Worm (Caenorhabditis elegans) whole organism, mixed stage, embryonic: ENCODE measurements around the gene wars-1.

ENCODE experiments used
- M03D4.4 ChIP-seq: sonication (generic microtip); optimal IDR thresholded peaks from 2 replicates; lab custom pipeline; 2017; ENCODE audit warnings: mild to moderate bottlenecking, missing genetic modification characterization, missing compliant biosample characterization
- bed-3 ChIP-seq: fragments of 200-800 bp; sonication (Bioruptor generic); optimal IDR thresholded peaks from 3 replicates; lab custom pipeline; 2018; ENCODE audit warnings: mild to moderate bottlenecking, missing genetic modification characterization, moderate library complexity, missing compliant biosample characterization
- blmp-1 ChIP-seq: fragments of 150-350 bp; optimal IDR thresholded peaks from 2 replicates; lab custom pipeline; 2014; ENCODE audit warnings: missing biosample characterization, missing genetic modification characterization
- ceh-39 ChIP-seq: fragments of 150-350 bp; optimal IDR thresholded peaks from 2 replicates; lab custom pipeline; 2014; ENCODE audit warnings: missing biosample characterization, missing genetic modification characterization
- ceh-43 ChIP-seq: fragments of 200-800 bp; sonication (Bioruptor generic); optimal IDR thresholded peaks from 2 replicates; lab custom pipeline; 2018; ENCODE audit warnings: mild to moderate bottlenecking, missing genetic modification characterization, moderate library complexity, missing compliant biosample characterization
- ceh-83 ChIP-seq: fragments of 200-800 bp; sonication (Bioruptor generic); optimal IDR thresholded peaks from 2 replicates; lab custom pipeline; 2018; ENCODE audit warnings: mild to moderate bottlenecking, missing genetic modification characterization, missing compliant biosample characterization
- ces-1 ChIP-seq: fragments of 150-350 bp; optimal IDR thresholded peaks from 2 replicates; lab custom pipeline; 2014; ENCODE audit warnings: missing biosample characterization, missing genetic modification reagents, missing genetic modification characterization
- cnd-1 ChIP-seq: fragments of 200-800 bp; sonication (Bioruptor generic); optimal IDR thresholded peaks from 2 replicates; lab custom pipeline; 2018; ENCODE audit warnings: mild to moderate bottlenecking, missing genetic modification characterization, missing compliant biosample characterization
- drap-1 ChIP-seq: fragments of 200-800 bp; sonication (Bioruptor generic); optimal IDR thresholded peaks from 3 replicates; lab custom pipeline; 2018; ENCODE audit warnings: mild to moderate bottlenecking, missing genetic modification characterization, missing compliant biosample characterization
- elt-1 ChIP-seq: sonication (generic microtip); optimal IDR thresholded peaks from 2 replicates; lab custom pipeline; 2017; ENCODE audit warnings: missing genetic modification characterization, mild to moderate bottlenecking, missing compliant biosample characterization, antibody characterized with exemption, moderate library complexity, borderline replicate concordance; ENCODE audit not compliant: insufficient read depth
- elt-3 ChIP-seq: fragments of 150-350 bp; optimal IDR thresholded peaks from 2 replicates; lab custom pipeline; 2014; ENCODE audit warnings: missing biosample characterization, missing genetic modification characterization
- flh-1 ChIP-seq: fragments of 200-800 bp; sonication (Bioruptor generic); optimal IDR thresholded peaks from 2 replicates; lab custom pipeline; 2018; ENCODE audit warnings: mild to moderate bottlenecking, missing genetic modification characterization, moderate library complexity, missing compliant biosample characterization
- ham-2 ChIP-seq: fragments of 200-800 bp; sonication (Bioruptor generic); optimal IDR thresholded peaks from 2 replicates; lab custom pipeline; 2018; ENCODE audit warnings: mild to moderate bottlenecking, missing genetic modification characterization, missing compliant biosample characterization
- hlh-1 ChIP-seq: fragments of 150-350 bp; optimal IDR thresholded peaks from 2 replicates; lab custom pipeline; 2014; ENCODE audit warnings: missing biosample characterization, missing genetic modification reagents, missing genetic modification characterization
- lin-13 ChIP-seq: fragments of 150-350 bp; optimal IDR thresholded peaks from 2 replicates; lab custom pipeline; 2014; ENCODE audit warnings: missing biosample characterization, missing genetic modification characterization
- lin-32 ChIP-seq: fragments of 200-800 bp; sonication (Bioruptor generic); optimal IDR thresholded peaks from 2 replicates; lab custom pipeline; 2018; ENCODE audit warnings: mild to moderate bottlenecking, missing genetic modification characterization, missing compliant biosample characterization
- lsy-2 ChIP-seq: fragments of 150-350 bp; optimal IDR thresholded peaks from 2 replicates; lab custom pipeline; 2014; ENCODE audit warnings: missing biosample characterization, missing genetic modification characterization
- mab-5 ChIP-seq: fragments of 150-350 bp; optimal IDR thresholded peaks from 2 replicates; lab custom pipeline; 2014; ENCODE audit warnings: missing biosample characterization, missing genetic modification characterization
- mep-1 ChIP-seq: fragments of 150-350 bp; optimal IDR thresholded peaks from 2 replicates; lab custom pipeline; 2017; ENCODE audit warnings: missing biosample characterization, missing genetic modification reagents, missing genetic modification characterization, inconsistent platforms
- mls-2 ChIP-seq: sonication (generic microtip); optimal IDR thresholded peaks from 2 replicates; lab custom pipeline; 2016; ENCODE audit warnings: mild to moderate bottlenecking, missing genetic modification characterization, moderate library complexity, missing compliant biosample characterization
- nhr-12 ChIP-seq: fragments of 150-350 bp; optimal IDR thresholded peaks from 2 replicates; lab custom pipeline; 2014; ENCODE audit warnings: missing biosample characterization, missing genetic modification characterization
- nhr-2 ChIP-seq: fragments of 150-350 bp; optimal IDR thresholded peaks from 2 replicates; lab custom pipeline; 2014; ENCODE audit warnings: missing biosample characterization, missing genetic modification characterization
- nhr-237 ChIP-seq: fragments of 150-350 bp; optimal IDR thresholded peaks from 2 replicates; lab custom pipeline; 2014; ENCODE audit warnings: missing biosample characterization, missing genetic modification characterization
- nhr-28 ChIP-seq: fragments of 150-350 bp; optimal IDR thresholded peaks from 2 replicates; lab custom pipeline; 2014; ENCODE audit warnings: missing biosample characterization, missing genetic modification characterization
- nhr-76 ChIP-seq: sonication (generic microtip); optimal IDR thresholded peaks from 2 replicates; lab custom pipeline; 2017; ENCODE audit warnings: missing biosample characterization, missing genetic modification characterization
- pha-4 ChIP-seq: fragments of 150-350 bp; optimal IDR thresholded peaks from 2 replicates; lab custom pipeline; 2018; ENCODE audit warnings: missing biosample characterization, missing genetic modification reagents, missing genetic modification characterization
- sem-2 ChIP-seq: fragments of 200-800 bp; sonication (Bioruptor generic); optimal IDR thresholded peaks from 2 replicates; lab custom pipeline; 2018; ENCODE audit warnings: mild to moderate bottlenecking, missing genetic modification characterization, missing compliant biosample characterization
- snpc-4 ChIP-seq: fragments of 150-350 bp; optimal IDR thresholded peaks from 2 replicates; lab custom pipeline; 2014; ENCODE audit warnings: missing biosample characterization, missing genetic modification characterization
- sptf-1 ChIP-seq: sonication (generic microtip); optimal IDR thresholded peaks from 2 replicates; lab custom pipeline; 2017; ENCODE audit warnings: mild to moderate bottlenecking, missing genetic modification characterization, moderate library complexity, missing compliant biosample characterization
- tbx-8 ChIP-seq: fragments of 200-800 bp; sonication (Bioruptor generic); optimal IDR thresholded peaks from 2 replicates; lab custom pipeline; 2018; ENCODE audit warnings: mild to moderate bottlenecking, missing genetic modification characterization, moderate library complexity, missing compliant biosample characterization
- unc-120 ChIP-seq: sonication (generic microtip); optimal IDR thresholded peaks from 2 replicates; lab custom pipeline; 2017; ENCODE audit warnings: missing genetic modification characterization, missing compliant biosample characterization; ENCODE audit not compliant: poor library complexity, severe bottlenecking
- unc-39 ChIP-seq: fragments of 150-350 bp; optimal IDR thresholded peaks from 2 replicates; lab custom pipeline; 2014; ENCODE audit warnings: missing biosample characterization, missing genetic modification characterization
- unc-62 ChIP-seq: fragments of 150-350 bp; optimal IDR thresholded peaks from 2 replicates; lab custom pipeline; 2014; ENCODE audit warnings: missing biosample characterization, missing genetic modification reagents, missing genetic modification characterization
- zip-8 ChIP-seq: fragments of 150-350 bp; optimal IDR thresholded peaks from 2 replicates; lab custom pipeline; 2014; ENCODE audit warnings: missing biosample characterization, missing genetic modification characterization
- ztf-11 ChIP-seq: fragments of 150-350 bp; optimal IDR thresholded peaks from 2 replicates; lab custom pipeline; 2014; ENCODE audit warnings: missing biosample characterization, missing genetic modification characterization

Gene wars-1

DNA sequence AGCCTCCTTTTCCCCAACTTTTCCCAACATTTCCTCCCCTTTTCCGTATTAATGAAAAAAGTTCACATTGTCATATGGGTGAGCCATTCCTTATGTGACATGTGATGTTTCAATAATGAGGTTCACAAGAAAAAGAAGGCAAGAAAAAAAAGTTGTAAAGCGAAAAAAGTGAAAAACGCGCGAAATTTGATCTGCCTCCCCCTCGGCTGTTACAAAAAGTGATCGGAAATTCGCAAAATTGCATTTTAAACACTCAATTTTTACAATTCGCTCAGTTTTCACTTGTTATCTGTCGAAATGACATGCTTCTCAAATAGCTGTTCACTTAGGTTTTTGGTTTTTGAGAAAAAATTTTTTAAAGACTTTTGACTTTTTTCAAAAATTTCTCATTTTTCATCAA is 37.5 kb downstream of the wars-1 start:
- TF ChIP-seq M03D4.4 (tag; lab: Kevin White, UChicago) (no peak), ham-2 (GFP tag; lab: Kevin White, UChicago) (no peak), pha-4 (tag; lab: Kevin White, UChicago) (no peak), lin-13 (tag; lab: Kevin White, UChicago) (no peak), nhr-28 (tag; lab: Kevin White, UChicago) (no peak), sptf-1 (tag; lab: Kevin White, UChicago) (no peak), nhr-2 (no peak), ceh-39 (tag; lab: Kevin White, UChicago) (no peak), flh-1 (GFP tag; lab: Kevin White, UChicago) (no peak), ztf-11 (tag; lab: Kevin White, UChicago) (no peak), zip-8 (tag; lab: Kevin White, UChicago) (no peak), hlh-1 (tag; lab: Kevin White, UChicago) (no peak), elt-3 (no peak), sem-2 (GFP tag; lab: Kevin White, UChicago) (no peak), ceh-43 (GFP tag; lab: Kevin White, UChicago) (no peak), snpc-4 (tag; lab: Kevin White, UChicago) (no peak), cnd-1 (no peak), nhr-12 (tag; lab: Kevin White, UChicago) (no peak), nhr-237 (tag; lab: Kevin White, UChicago) (no peak), unc-39 (tag; lab: Kevin White, UChicago) (no peak)

DNA sequence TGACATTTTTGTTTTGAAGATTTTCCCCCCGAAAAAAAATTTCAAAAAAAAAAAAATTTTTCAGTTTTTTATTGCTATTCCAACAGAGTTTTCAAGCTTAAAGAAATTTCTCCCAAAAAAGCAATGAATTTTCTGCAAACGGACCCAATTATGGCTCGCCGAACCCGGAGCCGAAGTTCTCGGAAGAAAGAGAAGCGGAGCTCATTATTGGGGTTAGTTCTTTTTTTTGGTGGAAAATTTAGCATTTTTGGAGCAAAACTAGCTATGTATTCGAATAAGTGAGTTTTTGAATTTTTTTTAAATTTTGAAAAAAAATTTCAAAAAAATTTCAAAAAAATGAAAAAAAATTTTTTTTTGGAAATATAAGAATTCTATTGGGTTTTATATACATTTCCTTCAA is 39.4 kb downstream of the wars-1 start, which contains the start of gene ncs-5:
TSS of gene ncs-5 (plus strand) at position 124 of the 400 bp plus-strand sequence.
- TF ChIP-seq lin-13 (tag; lab: Kevin White, UChicago), result no peak
- TF ChIP-seq zip-8 (tag; lab: Kevin White, UChicago), result no peak
- no peak for TF ChIP-seq nhr-237 (tag; lab: Kevin White, UChicago)
- TF ChIP-seq cnd-1, result no peak

DNA sequence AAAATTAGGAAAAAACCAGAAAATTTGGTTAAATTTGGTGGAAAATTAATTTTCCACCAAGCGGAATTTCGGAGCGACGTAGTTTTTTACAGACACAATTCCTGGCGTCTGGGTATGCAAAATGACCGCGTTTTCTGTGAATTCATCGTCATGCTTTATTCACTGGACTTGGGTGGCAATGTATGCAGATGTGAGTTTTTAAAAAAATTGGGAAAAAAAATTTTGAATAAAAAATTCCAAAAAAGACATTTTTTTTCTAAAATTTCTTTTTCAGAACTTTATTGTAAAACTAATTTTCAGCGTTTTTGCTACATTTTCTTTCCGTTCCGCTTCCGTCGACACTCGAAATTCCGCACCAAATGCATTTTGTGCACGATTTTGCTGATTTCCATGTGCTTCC is 47.7 kb downstream of the wars-1 start, which contains the start of gene C54E10.7:
TSS of gene C54E10.7 (plus strand) at position 301 of the 400 bp plus-strand sequence.
- TF ChIP-seq nhr-2, result no peak
- TF ChIP-seq ztf-11 (tag; lab: Kevin White, UChicago), result no peak
- no peak for TF ChIP-seq flh-1 (GFP tag; lab: Kevin White, UChicago)

ce11 chrV:18810705-18811104 is 48.3 kb downstream of the wars-1 start, which contains the start of gene C54E10.3:
C54E10.3 (plus strand) TSS chrV:18811005.
- no peak for TF ChIP-seq ceh-83 (GFP tag; lab: Kevin White, UChicago)
- no peak for TF ChIP-seq sem-2 (GFP tag; lab: Kevin White, UChicago)
- no peak for TF ChIP-seq nhr-2
- no peak for TF ChIP-seq pha-4 (tag; lab: Kevin White, UChicago)
- no peak for TF ChIP-seq cnd-1
- no peak for TF ChIP-seq lin-13 (tag; lab: Kevin White, UChicago)
- TF ChIP-seq mep-1, result no peak
- TF ChIP-seq unc-39 (tag; lab: Kevin White, UChicago), result no peak
- TF ChIP-seq elt-1 (tag; lab: Kevin White, UChicago), result no peak
- no peak for TF ChIP-seq zip-8 (tag; lab: Kevin White, UChicago)
- no peak for TF ChIP-seq lsy-2 (tag; lab: Kevin White, UChicago)
- TF ChIP-seq sptf-1 (tag; lab: Kevin White, UChicago), result no peak
- no peak for TF ChIP-seq mls-2
- no peak for TF ChIP-seq mab-5 (tag; lab: Kevin White, UChicago)
- TF ChIP-seq tbx-8 (GFP tag; lab: Kevin White, UChicago), result no peak
- no peak for TF ChIP-seq nhr-76 (tag; lab: Kevin White, UChicago)
- no peak for TF ChIP-seq unc-120
- TF ChIP-seq nhr-12 (tag; lab: Kevin White, UChicago), result no peak
- no peak for TF ChIP-seq ztf-11 (tag; lab: Kevin White, UChicago)
- no peak for TF ChIP-seq bed-3

DNA sequence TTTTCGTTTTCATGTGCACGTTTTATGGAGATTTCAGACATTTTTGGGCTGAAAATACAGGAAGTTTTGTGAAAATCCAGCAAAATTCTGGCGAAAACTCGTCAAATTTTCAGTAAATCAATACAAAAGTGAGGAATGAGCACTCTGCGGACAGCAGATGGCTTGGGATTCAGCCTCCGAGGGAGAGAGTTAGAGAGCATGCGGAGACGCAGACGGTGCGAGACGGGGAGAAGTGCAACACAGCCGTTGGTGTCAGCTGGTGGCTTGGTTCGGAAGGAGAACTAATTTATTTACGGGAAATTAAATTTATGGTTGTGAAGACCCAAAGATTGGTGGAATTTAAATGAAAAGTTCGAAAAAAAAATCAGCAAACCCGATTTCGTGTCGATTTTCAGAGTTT is 50.4 kb downstream of the wars-1 start, which contains the start of gene C54E10.6:
TSS of gene C54E10.6 (minus strand) at position 109 of the 400 bp plus-strand sequence.
- TF ChIP-seq lsy-2 (tag; lab: Kevin White, UChicago), result no peak
- peak; percentile 12 for TF ChIP-seq unc-120
- TF ChIP-seq ces-1 (GFP tag; lab: Kevin White, UChicago), result peak; percentile 96
- no peak for TF ChIP-seq ham-2 (GFP tag; lab: Kevin White, UChicago)
- TF ChIP-seq mls-2, result no peak
- no peak for TF ChIP-seq lin-13 (tag; lab: Kevin White, UChicago)
- no peak for TF ChIP-seq flh-1 (GFP tag; lab: Kevin White, UChicago)
- TF ChIP-seq sptf-1 (tag; lab: Kevin White, UChicago), result no peak
- no peak for TF ChIP-seq nhr-28 (tag; lab: Kevin White, UChicago)
- TF ChIP-seq lin-32, result peak; percentile 73
- TF ChIP-seq tbx-8 (GFP tag; lab: Kevin White, UChicago), result no peak
- TF ChIP-seq snpc-4 (tag; lab: Kevin White, UChicago), result no peak
- TF ChIP-seq ceh-83 (GFP tag; lab: Kevin White, UChicago), result no peak
- no peak for TF ChIP-seq pha-4 (tag; lab: Kevin White, UChicago)
- no peak for TF ChIP-seq ztf-11 (tag; lab: Kevin White, UChicago)
- TF ChIP-seq elt-1 (tag; lab: Kevin White, UChicago), result no peak
- TF ChIP-seq unc-62 (GFP tag; lab: Kevin White, UChicago), result peak; percentile 23
- no peak for TF ChIP-seq drap-1 (GFP tag; lab: Kevin White, UChicago)
- no peak for TF ChIP-seq nhr-12 (tag; lab: Kevin White, UChicago)
- no peak for TF ChIP-seq ceh-39 (tag; lab: Kevin White, UChicago)
- no peak for TF ChIP-seq nhr-76 (tag; lab: Kevin White, UChicago)
- no peak for TF ChIP-seq elt-3
- TF ChIP-seq mab-5 (tag; lab: Kevin White, UChicago), result no peak
- no peak for TF ChIP-seq nhr-237 (tag; lab: Kevin White, UChicago)
- TF ChIP-seq bed-3, result no peak
- TF ChIP-seq ceh-43 (GFP tag; lab: Kevin White, UChicago), result no peak
- TF ChIP-seq mep-1, result peak; percentile 10
- no peak for TF ChIP-seq unc-39 (tag; lab: Kevin White, UChicago)
- peak; percentile 80 for TF ChIP-seq cnd-1
- TF ChIP-seq zip-8 (tag; lab: Kevin White, UChicago), result no peak
- TF ChIP-seq nhr-2, result no peak
- TF ChIP-seq M03D4.4 (tag; lab: Kevin White, UChicago), result no peak
- no peak for TF ChIP-seq blmp-1 (tag; lab: Kevin White, UChicago)
- TF ChIP-seq sem-2 (GFP tag; lab: Kevin White, UChicago), result no peak
